Worm (Caenorhabditis elegans): ENCODE data around the gene Y58A7A.3.

Gene Y58A7A.3

DNA sequence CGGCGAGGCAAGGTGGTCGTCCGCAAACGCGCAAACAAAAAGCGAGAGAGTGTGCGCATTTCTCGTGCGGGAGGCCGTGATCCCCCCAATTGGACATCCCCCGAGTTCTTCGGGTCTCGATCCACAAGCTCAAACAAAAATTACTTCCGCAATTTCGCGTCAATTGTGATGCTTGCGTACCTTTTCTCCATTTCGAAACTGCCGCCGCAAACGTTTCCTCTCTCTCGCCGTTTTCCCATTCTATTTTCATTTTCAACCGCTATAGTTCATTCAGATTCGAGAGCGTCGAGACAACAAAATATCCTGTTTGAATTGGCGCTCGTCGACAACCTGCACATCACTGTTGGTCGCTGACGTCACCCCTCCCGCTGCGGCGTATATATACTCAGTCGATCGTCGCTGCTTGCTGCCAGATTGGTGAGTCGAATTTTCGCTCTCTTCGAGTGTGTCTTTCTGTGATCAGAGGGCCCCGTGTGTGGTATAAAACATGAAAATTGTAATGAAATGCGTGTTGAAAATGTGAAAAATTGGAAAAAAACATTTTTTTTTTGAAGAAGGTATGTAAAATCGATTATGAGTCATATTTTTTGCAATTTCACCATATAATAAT lies 31.3 kb downstream of the Y58A7A.3 start, which contains the start of the genes pqn-51 and K11D12.14:
pqn-51 (plus strand) TSS at position 275 of the 610 bp plus-strand sequence.
K11D12.14 (plus strand) TSS at position 304 of the 610 bp plus-strand sequence.
- TF ChIP-seq madf-2 (tag; optimal IDR thresholded peaks at IDR 0.05) = peak; percentile 61
- TF ChIP-seq ets-4 (tag; optimal IDR thresholded peaks at IDR 0.05) = peak; percentile 72
- TF ChIP-seq pros-1 (tag; optimal IDR thresholded peaks at IDR 0.05) = no peak
- TF ChIP-seq ceh-9 (tag; optimal IDR thresholded peaks at IDR 0.05) = no peak
- no peak for TF ChIP-seq npax-4 (tag; optimal IDR thresholded peaks at IDR 0.05)
- TF ChIP-seq elt-4 (tag; optimal IDR thresholded peaks at IDR 0.05) = no peak
- peak; percentile 86 for TF ChIP-seq ref-2 (tag; optimal IDR thresholded peaks at IDR 0.05)
- TF ChIP-seq ceh-24 (tag; optimal IDR thresholded peaks at IDR 0.05) = no peak
- no peak for TF ChIP-seq nhr-11 (tag; optimal IDR thresholded peaks at IDR 0.05)
- TF ChIP-seq ceh-31 (tag; optimal IDR thresholded peaks at IDR 0.05) = peak; percentile 89
- TF ChIP-seq sdc-2 (tag; optimal IDR thresholded peaks at IDR 0.05) = no peak
- TF ChIP-seq hlh-30 (tag; optimal IDR thresholded peaks at IDR 0.05; ENCODE audit: insufficient read depth) = no peak
- TF ChIP-seq che-1 (tag; optimal IDR thresholded peaks at IDR 0.05) = no peak
- TF ChIP-seq pat-9 (tag; optimal IDR thresholded peaks at IDR 0.05) = no peak
- TF ChIP-seq ceh-14 (tag; optimal IDR thresholded peaks at IDR 0.05) = peak; percentile 66
- no peak for TF ChIP-seq ceh-22 (tag; optimal IDR thresholded peaks at IDR 0.05)
- no peak for TF ChIP-seq ahr-1 (tag; optimal IDR thresholded peaks at IDR 0.05)
- TF ChIP-seq unc-3 (GFP tag; conservative IDR thresholded peaks at IDR 0.05) = peak; percentile 9; the same call in 1 of the 2 replicates
- no peak for TF ChIP-seq unc-3 (tag; optimal IDR thresholded peaks at IDR 0.05)
- peak; percentile 78 for TF ChIP-seq ceh-34 (tag; optimal IDR thresholded peaks at IDR 0.05)
- TF ChIP-seq ttx-3 (tag; optimal IDR thresholded peaks at IDR 0.05) = no peak
- no peak for TF ChIP-seq fkh-6 (tag; optimal IDR thresholded peaks at IDR 0.05)
- no peak for TF ChIP-seq mec-3 (tag; optimal IDR thresholded peaks at IDR 0.05; ENCODE audit: borderline replicate concordance)
- TF ChIP-seq Y22D7AL.16 (tag; optimal IDR thresholded peaks at IDR 0.05) = no peak
- peak; percentile 90 for TF ChIP-seq unc-42 (tag; optimal IDR thresholded peaks at IDR 0.05)
- peak; percentile 82 for TF ChIP-seq dve-1 (tag; optimal IDR thresholded peaks at IDR 0.05)
- no peak for TF ChIP-seq C38D4.7 (GFP tag; optimal IDR thresholded peaks at IDR 0.05)
- peak; percentile 91 for TF ChIP-seq rnt-1 (tag; optimal IDR thresholded peaks at IDR 0.05)
- no peak for TF ChIP-seq ceh-48 (tag; optimal IDR thresholded peaks at IDR 0.05)
- no peak for TF ChIP-seq ceh-2 (tag; optimal IDR thresholded peaks at IDR 0.05)
- TF ChIP-seq fkh-10 (GFP tag; optimal IDR thresholded peaks at IDR 0.05) = no peak
- TF ChIP-seq eyg-1 (tag; optimal IDR thresholded peaks at IDR 0.05) = no peak
- TF ChIP-seq pha-2 (tag; optimal IDR thresholded peaks at IDR 0.05) = peak; percentile 63
- no peak for TF ChIP-seq pha-4 (tag; optimal IDR thresholded peaks at IDR 0.05)
- TF ChIP-seq ama-1 (optimal IDR thresholded peaks at IDR 0.05) = peak; percentile 35
- no peak for TF ChIP-seq unc-86 (tag; optimal IDR thresholded peaks at IDR 0.05)
- TF ChIP-seq lim-6 (tag; optimal IDR thresholded peaks at IDR 0.05) = peak; percentile 24
- peak; percentile 48 for TF ChIP-seq pax-1 (tag; optimal IDR thresholded peaks at IDR 0.05)
- TF ChIP-seq C08G9.2 (tag; optimal IDR thresholded peaks at IDR 0.05) = peak; percentile 1
- no peak for TF ChIP-seq T23F11.4 (GFP tag; optimal IDR thresholded peaks at IDR 0.05)
- TF ChIP-seq tbx-7 (tag; optimal IDR thresholded peaks at IDR 0.05) = no peak
- TF ChIP-seq sox-2 (GFP tag; IDR thresholded peaks at IDR 0.05) = no peak
- TF ChIP-seq tbx-2 (tag; optimal IDR thresholded peaks at IDR 0.05) = peak; percentile 82
- no peak for TF ChIP-seq sox-4 (tag; optimal IDR thresholded peaks at IDR 0.05)
- peak; percentile 25 for TF ChIP-seq elt-2 (tag; optimal IDR thresholded peaks at IDR 0.05)
- TF ChIP-seq lin-11 (tag; optimal IDR thresholded peaks at IDR 0.05) = no peak
- TF ChIP-seq nfya-1 (tag; optimal IDR thresholded peaks at IDR 0.05) = peak; percentile 84
- TF ChIP-seq ceh-19 (GFP tag; optimal IDR thresholded peaks at IDR 0.05) = no peak
- TF ChIP-seq fax-1 (tag; optimal IDR thresholded peaks at IDR 0.05) = no peak
- TF ChIP-seq ztf-16 (tag; optimal IDR thresholded peaks at IDR 0.05) = peak; percentile 38
- no peak for TF ChIP-seq nhr-232 (tag; optimal IDR thresholded peaks at IDR 0.05)
- TF ChIP-seq ceh-30 (tag; optimal IDR thresholded peaks at IDR 0.05) = no peak
- TF ChIP-seq hlh-13 (GFP tag; optimal IDR thresholded peaks at IDR 0.05) = no peak
- peak; percentile 93 for TF ChIP-seq ceh-18 (tag; optimal IDR thresholded peaks at IDR 0.05)
